Worm (Caenorhabditis elegans) whole organism, L1 larva: ENCODE data around the gene tsp-18.

Source experiments
- C04F5.9 ChIP-seq: sonication (generic microtip); optimal IDR thresholded peaks from 2 replicates; lab custom pipeline; 2016; ENCODE audit warnings: missing genetic modification characterization, missing compliant biosample characterization
- C16A3.4 ChIP-seq: fragments of 150-350 bp; optimal IDR thresholded peaks from 2 replicates; lab custom pipeline; 2014; ENCODE audit warnings: missing biosample characterization, missing genetic modification characterization
- aly-2 ChIP-seq: fragments of 150-350 bp; optimal IDR thresholded peaks from 2 replicates; lab custom pipeline; 2014; ENCODE audit warnings: missing biosample characterization, missing genetic modification characterization
- blmp-1 ChIP-seq: fragments of 150-350 bp; optimal IDR thresholded peaks from 2 replicates; lab custom pipeline; 2014; ENCODE audit warnings: missing biosample characterization, missing genetic modification characterization
- ceh-8 ChIP-seq: fragments of 200-800 bp; sonication (Bioruptor generic); optimal IDR thresholded peaks from 2 replicates; lab custom pipeline; 2018; ENCODE audit warnings: mild to moderate bottlenecking, missing genetic modification characterization, moderate library complexity, missing compliant biosample characterization
- ceh-82 ChIP-seq, 3 experiments: fragments of 150-350 bp in 1 of 3; sonication (generic microtip) in 2 of 3; optimal IDR thresholded peaks; 2 replicates each; lab custom pipeline; 2014 to 2017; ENCODE audit warnings: missing biosample characterization in 3 of 3, missing genetic modification characterization in 3 of 3
- ceh-88 ChIP-seq: fragments of 200-800 bp; sonication (Bioruptor generic); IDR thresholded peaks from 2 replicates; pipeline ENCODE4 v1.3.6; 2022; ENCODE audit warnings: missing genetic modification characterization, missing compliant biosample characterization
- ces-1 ChIP-seq: fragments of 150-350 bp; optimal IDR thresholded peaks from 2 replicates; lab custom pipeline; 2014; ENCODE audit warnings: missing biosample characterization, missing genetic modification reagents, missing genetic modification characterization
- dpl-1 ChIP-seq, 3 experiments: fragments of 150-350 bp in 2 of 3; sonication (generic microtip) in 1 of 3; optimal IDR thresholded peaks; 2 replicates each; lab custom pipeline; 2014 to 2017; ENCODE audit warnings: missing biosample characterization in 3 of 3, missing genetic modification characterization in 3 of 3, missing genetic modification reagents in 3 of 3
- dsc-1 ChIP-seq: sonication (generic microtip); optimal IDR thresholded peaks from 2 replicates; lab custom pipeline; 2016; ENCODE audit warnings: mild to moderate bottlenecking, missing genetic modification characterization, missing compliant biosample characterization
- efl-1 ChIP-seq, 4 experiments: fragments of 150-350 bp; optimal IDR thresholded peaks in 3 of 4; peaks in 1 of 4; 1 replicate in 1 of 4; 2 replicates in 3 of 4; lab custom pipeline; 2014; ENCODE audit warnings: missing biosample characterization in 2 of 4, missing genetic modification characterization in 2 of 4, missing genetic modification reagents in 2 of 4
- efl-3 ChIP-seq: fragments of 200-800 bp; sonication (Bioruptor generic); optimal IDR thresholded peaks from 2 replicates; lab custom pipeline; 2018; ENCODE audit warnings: mild to moderate bottlenecking, missing genetic modification characterization, missing compliant biosample characterization
- egl-27 ChIP-seq, 2 experiments: fragments of 150-350 bp in 1 of 2; sonication (generic microtip); optimal IDR thresholded peaks; 3 replicates each; lab custom pipeline; 2017 to 2018; ENCODE audit warnings: missing biosample characterization in 2 of 2, missing genetic modification characterization in 2 of 2, missing genetic modification reagents in 2 of 2
- elt-3 ChIP-seq, 6 experiments: fragments of 150-350 bp in 1 of 6; sonication (generic microtip); optimal IDR thresholded peaks; 2 replicates each; lab custom pipeline; 2017 to 2018; ENCODE audit warnings: missing biosample characterization in 6 of 6, missing genetic modification characterization in 6 of 6, inconsistent platforms in 1 of 6
- fkh-10 ChIP-seq: sonication (generic microtip); optimal IDR thresholded peaks from 2 replicates; lab custom pipeline; 2017; ENCODE audit warnings: missing biosample characterization, missing genetic modification reagents, missing genetic modification characterization
- fkh-8 ChIP-seq: sonication (generic microtip); optimal IDR thresholded peaks from 2 replicates; lab custom pipeline; 2016; ENCODE audit warnings: mild to moderate bottlenecking, missing genetic modification characterization, missing compliant biosample characterization
- fos-1 ChIP-seq: fragments of 150-350 bp; optimal IDR thresholded peaks from 2 replicates; lab custom pipeline; 2014; ENCODE audit warnings: missing biosample characterization, missing genetic modification characterization
- hlh-17 ChIP-seq: fragments of 200-800 bp; sonication (Bioruptor generic); optimal IDR thresholded peaks from 2 replicates; lab custom pipeline; 2018; ENCODE audit warnings: missing genetic modification characterization, mild to moderate bottlenecking, missing compliant biosample characterization, moderate library complexity, borderline replicate concordance
- hlh-4 ChIP-seq: sonication (generic microtip); optimal IDR thresholded peaks from 2 replicates; lab custom pipeline; 2016; ENCODE audit warnings: mild to moderate bottlenecking, missing genetic modification characterization, missing compliant biosample characterization
- isw-1 ChIP-seq: fragments of 200-800 bp; sonication (Bioruptor generic); IDR thresholded peaks from 2 replicates; pipeline ENCODE4 v1.3.6; 2022; ENCODE audit warnings: missing genetic modification characterization, missing compliant biosample characterization
- jun-1 ChIP-seq: fragments of 150-350 bp; optimal IDR thresholded peaks from 2 replicates; lab custom pipeline; 2014; ENCODE audit warnings: missing biosample characterization, missing genetic modification reagents, missing genetic modification characterization
- lin-13 ChIP-seq: fragments of 150-350 bp; optimal IDR thresholded peaks from 2 replicates; lab custom pipeline; 2014; ENCODE audit warnings: missing biosample characterization, missing genetic modification reagents, missing genetic modification characterization
- lin-14 ChIP-seq: fragments of 200-800 bp; sonication (Bioruptor generic); optimal IDR thresholded peaks from 2 replicates; lab custom pipeline; 2018; ENCODE audit warnings: mild to moderate bottlenecking, missing genetic modification characterization, moderate library complexity, missing compliant biosample characterization
- lin-15B ChIP-seq: fragments of 150-350 bp; sonication (generic microtip); optimal IDR thresholded peaks from 3 replicates; lab custom pipeline; 2014; ENCODE audit warnings: missing biosample characterization, missing genetic modification characterization
- lin-39 ChIP-seq: fragments of 150-350 bp; optimal IDR thresholded peaks from 2 replicates; lab custom pipeline; 2014; ENCODE audit warnings: missing biosample characterization, missing genetic modification reagents, missing genetic modification characterization
- lsy-2 ChIP-seq, 2 experiments: fragments of 150-350 bp; optimal IDR thresholded peaks; 2 replicates each; lab custom pipeline; 2014; ENCODE audit warnings: missing biosample characterization in 2 of 2, missing genetic modification characterization in 2 of 2
- nhr-11 ChIP-seq: fragments of 150-350 bp; optimal IDR thresholded peaks from 2 replicates; lab custom pipeline; 2014; ENCODE audit warnings: missing biosample characterization, missing genetic modification characterization
- nhr-12 ChIP-seq: sonication (generic microtip); optimal IDR thresholded peaks from 2 replicates; lab custom pipeline; 2017; ENCODE audit warnings: missing biosample characterization, missing genetic modification characterization
- nhr-237 ChIP-seq: fragments of 150-350 bp; optimal IDR thresholded peaks from 2 replicates; lab custom pipeline; 2014; ENCODE audit warnings: missing biosample characterization, missing genetic modification characterization
- nhr-28 ChIP-seq: fragments of 150-350 bp; optimal IDR thresholded peaks from 2 replicates; lab custom pipeline; 2014; ENCODE audit warnings: missing biosample characterization, missing genetic modification characterization
- nhr-47 ChIP-seq: sonication (generic microtip); optimal IDR thresholded peaks from 2 replicates; lab custom pipeline; 2016; ENCODE audit warnings: mild to moderate bottlenecking, missing genetic modification characterization, moderate library complexity, missing compliant biosample characterization
- nhr-71 ChIP-seq: sonication (generic microtip); optimal IDR thresholded peaks from 2 replicates; lab custom pipeline; 2016; ENCODE audit warnings: mild to moderate bottlenecking, missing genetic modification characterization, moderate library complexity, missing compliant biosample characterization
- nhr-90 ChIP-seq: sonication (generic microtip); optimal IDR thresholded peaks from 2 replicates; lab custom pipeline; 2016; ENCODE audit warnings: mild to moderate bottlenecking, missing genetic modification characterization, missing compliant biosample characterization; ENCODE audit not compliant: poor library complexity
- pax-3 ChIP-seq: fragments of 200-800 bp; sonication (Bioruptor generic); optimal IDR thresholded peaks from 2 replicates; lab custom pipeline; 2018; ENCODE audit warnings: mild to moderate bottlenecking, missing genetic modification characterization, moderate library complexity, missing compliant biosample characterization
- pqm-1 ChIP-seq: sonication (generic microtip); optimal IDR thresholded peaks from 3 replicates; lab custom pipeline; 2017; ENCODE audit warnings: missing biosample characterization, missing genetic modification characterization
- skn-1 ChIP-seq: fragments of 150-350 bp; optimal IDR thresholded peaks from 2 replicates; lab custom pipeline; 2014; ENCODE audit warnings: missing biosample characterization, missing genetic modification characterization
- snpc-4 ChIP-seq: fragments of 150-350 bp; optimal IDR thresholded peaks from 2 replicates; lab custom pipeline; 2014; ENCODE audit warnings: missing biosample characterization, missing genetic modification characterization
- unc-62 ChIP-seq: fragments of 150-350 bp; optimal IDR thresholded peaks from 2 replicates; lab custom pipeline; 2014; ENCODE audit warnings: missing biosample characterization, missing genetic modification reagents, missing genetic modification characterization
- unc-86 ChIP-seq: sonication (generic microtip); optimal IDR thresholded peaks from 2 replicates; lab custom pipeline; 2016; ENCODE audit warnings: missing genetic modification characterization, missing compliant biosample characterization
- unc-98 ChIP-seq: fragments of 200-800 bp; sonication (Bioruptor generic); IDR thresholded peaks from 2 replicates; pipeline ENCODE4 v1.3.6; 2022; ENCODE audit warnings: missing genetic modification characterization, missing compliant biosample characterization
- vab-15 ChIP-seq: sonication (generic microtip); optimal IDR thresholded peaks from 2 replicates; lab custom pipeline; 2017; ENCODE audit warnings: missing genotype, mild to moderate bottlenecking, missing genetic modification characterization, missing compliant biosample characterization
- xbp-1 ChIP-seq: sonication (generic microtip); optimal IDR thresholded peaks from 2 replicates; lab custom pipeline; 2016; ENCODE audit warnings: missing genetic modification characterization, missing compliant biosample characterization
- zag-1 ChIP-seq: fragments of 150-350 bp; optimal IDR thresholded peaks from 2 replicates; lab custom pipeline; 2014; ENCODE audit warnings: missing biosample characterization, missing genetic modification characterization
- zip-4 ChIP-seq: fragments of 200-800 bp; sonication (Bioruptor generic); optimal IDR thresholded peaks from 2 replicates; lab custom pipeline; 2018; ENCODE audit warnings: mild to moderate bottlenecking, missing genetic modification characterization, moderate library complexity, missing compliant biosample characterization
- ztf-4 ChIP-seq: fragments of 150-350 bp; optimal IDR thresholded peaks from 2 replicates; lab custom pipeline; 2014; ENCODE audit warnings: missing biosample characterization, missing genetic modification characterization

tsp-18 gene

DNA sequence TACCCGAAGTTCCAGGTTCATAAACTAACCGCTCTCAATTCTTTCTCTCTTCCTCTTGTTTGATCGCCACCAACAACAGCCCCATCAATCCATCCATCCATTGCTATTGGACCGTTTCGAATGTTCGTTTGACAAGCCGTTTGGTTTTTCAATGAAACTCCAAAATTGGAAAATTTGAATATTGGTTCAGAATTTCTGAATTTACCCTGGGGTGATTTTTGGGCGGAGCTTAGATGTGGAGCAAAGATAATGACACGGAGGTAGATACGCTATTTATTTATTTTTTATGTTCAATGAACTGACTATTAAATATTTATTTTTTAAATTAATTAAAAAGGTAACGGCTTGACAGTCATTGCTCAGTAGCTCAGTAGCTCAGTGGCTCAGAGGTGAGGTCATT, 39.9 kb downstream of the tsp-18 start, which contains the start of gene B0034.2:
TSS of gene B0034.2 (minus strand) at position 101 of the 400 bp plus-strand sequence.
- no peak for TF ChIP-seq nhr-28
- TF ChIP-seq nhr-47 (tag; lab: Kevin White, UChicago), result no peak
- no peak for TF ChIP-seq unc-98 (GFP tag; lab: Robert Waterston, UW)
- TF ChIP-seq fkh-10 (GFP tag; lab: Kevin White, UChicago), result no peak
- no peak for TF ChIP-seq nhr-237 (tag; lab: Kevin White, UChicago)
- TF ChIP-seq snpc-4 (tag; lab: Kevin White, UChicago), result no peak

DNA sequence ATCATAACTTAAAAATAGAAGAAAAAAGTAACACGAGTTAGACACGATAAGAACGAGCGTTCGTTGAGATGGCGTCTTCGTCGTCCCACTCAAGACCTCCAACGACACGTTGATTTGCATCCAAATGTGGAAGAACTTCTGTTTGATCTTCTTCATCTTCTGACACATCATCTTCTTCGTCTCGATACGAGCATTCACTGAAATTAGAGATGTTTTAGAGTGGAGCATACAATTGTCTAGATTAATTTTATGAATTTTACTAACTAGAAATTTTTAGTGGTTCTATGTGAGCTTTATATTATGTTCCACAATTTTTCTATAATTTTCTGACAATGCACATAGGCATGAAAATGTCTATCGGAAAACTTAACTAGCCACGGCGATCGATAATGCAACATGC, 41.5 kb downstream of the tsp-18 start:
- TF ChIP-seq elt-3 (tag; optimal IDR thresholded peaks at IDR 0.05; lab: Kevin White, UChicago), result no peak
- no peak for TF ChIP-seq ceh-82 (tag; optimal IDR thresholded peaks at IDR 0.05; lab: Kevin White, UChicago)
- no peak for TF ChIP-seq dpl-1 (GFP tag; optimal IDR thresholded peaks at IDR 0.05; lab: Kevin White, UChicago)
- no peak for TF ChIP-seq efl-1 (optimal IDR thresholded peaks at IDR 0.05; lab: Kevin White, UChicago)
- peak in 1 of 2 experiments; percentile 83 for TF ChIP-seq efl-1 (GFP tag; optimal IDR thresholded peaks at IDR 0.05 in 1 of 2; lab: Kevin White, UChicago)
- TF ChIP-seq jun-1 (tag; lab: Kevin White, UChicago), result no peak
- TF ChIP-seq, all 84 proteins: peak for 1

DNA sequence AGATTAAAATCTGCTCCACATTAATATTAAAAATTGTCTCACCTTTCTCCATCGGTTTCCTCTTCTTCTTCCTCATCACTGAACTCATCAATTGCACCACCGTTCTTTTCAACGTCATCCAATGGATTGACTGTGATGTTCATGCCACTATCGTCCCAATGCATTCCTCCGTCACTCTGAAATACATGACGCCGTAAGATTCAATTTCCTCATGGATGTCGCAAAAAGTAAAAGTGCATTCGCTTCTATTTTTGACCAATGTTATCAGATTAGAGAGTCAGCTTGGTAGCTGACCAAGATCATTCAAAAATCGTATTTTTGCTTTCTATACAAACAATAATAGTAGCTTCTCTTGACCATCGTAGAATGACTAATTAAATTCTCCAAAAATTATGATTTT, 42.1 kb downstream of the tsp-18 start:
- TF ChIP-seq ceh-8 (GFP tag; lab: Kevin White, UChicago), result no peak
- no peak for TF ChIP-seq lin-39
- TF ChIP-seq fkh-10 (GFP tag; lab: Kevin White, UChicago), result peak; percentile 70

DNA sequence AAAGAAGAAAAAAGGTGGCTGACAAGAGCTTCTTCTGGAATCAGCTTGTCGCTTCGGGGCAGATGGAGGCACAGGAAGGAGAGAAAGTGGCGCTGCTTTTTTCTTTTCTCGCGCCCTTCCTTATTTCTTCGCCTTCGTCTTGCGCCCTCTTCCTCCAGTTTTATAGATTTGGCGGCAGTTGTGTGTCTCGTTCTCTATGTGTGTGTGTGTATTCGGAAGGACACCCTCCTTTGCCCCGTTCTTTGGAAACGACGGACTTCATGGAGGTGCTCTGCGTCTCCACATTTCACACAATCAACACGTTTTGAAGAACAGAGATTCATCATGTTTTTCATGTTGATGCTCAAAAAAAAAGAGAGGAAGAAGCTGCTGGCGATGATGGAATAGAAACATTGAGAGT, 44.3 kb downstream of the tsp-18 start:
- TF ChIP-seq unc-62 (GFP tag; lab: Kevin White, UChicago), result no peak
- TF ChIP-seq nhr-11 (tag; lab: Kevin White, UChicago), result no peak
- no peak for TF ChIP-seq efl-3 (GFP tag; lab: Kevin White, UChicago)
- no peak for TF ChIP-seq jun-1 (tag; lab: Kevin White, UChicago)
- no peak for TF ChIP-seq hlh-4 (tag; lab: Kevin White, UChicago)
- no peak for TF ChIP-seq pax-3 (tag; lab: Kevin White, UChicago)
- no peak for TF ChIP-seq snpc-4 (tag; lab: Kevin White, UChicago)
- TF ChIP-seq zag-1, result no peak
- peak in 1 of 2 experiments; percentile 3 for TF ChIP-seq lsy-2 (tag; optimal IDR thresholded peaks at IDR 0.05; lab: Kevin White, UChicago)
- TF ChIP-seq ceh-88 (GFP tag; lab: Robert Waterston, UW), result no peak
- TF ChIP-seq egl-27 (tag; optimal IDR thresholded peaks at IDR 0.05; lab: Kevin White, UChicago), result no peak
- peak; percentile 38 for TF ChIP-seq fkh-8
- TF ChIP-seq nhr-90 (tag; lab: Kevin White, UChicago), result no peak
- no peak for TF ChIP-seq nhr-47 (tag; lab: Kevin White, UChicago)
- no peak for TF ChIP-seq vab-15 (tag; lab: Kevin White, UChicago)
- no peak for TF ChIP-seq ztf-4 (tag; lab: Kevin White, UChicago)
- TF ChIP-seq lin-14 (GFP tag; lab: Kevin White, UChicago), result peak; percentile 84
- TF ChIP-seq fos-1, result no peak
- TF ChIP-seq nhr-12, result no peak
- TF ChIP-seq zip-4 (GFP tag; lab: Kevin White, UChicago), result no peak
- TF ChIP-seq dpl-1 (GFP tag; optimal IDR thresholded peaks at IDR 0.05; lab: Kevin White, UChicago), result no peak
- no peak for TF ChIP-seq C04F5.9
- no peak for TF ChIP-seq lin-13 (GFP tag; lab: Kevin White, UChicago)
- peak; percentile 8 for TF ChIP-seq nhr-71 (tag; lab: Kevin White, UChicago)
- TF ChIP-seq skn-1 (tag; lab: Kevin White, UChicago), result no peak
- TF ChIP-seq isw-1, result no peak
- peak; percentile 21 for TF ChIP-seq fkh-10 (GFP tag; lab: Kevin White, UChicago)
- no peak for TF ChIP-seq unc-98 (GFP tag; lab: Robert Waterston, UW)
- TF ChIP-seq blmp-1, result no peak
- no peak for TF ChIP-seq hlh-17 (GFP tag; lab: Kevin White, UChicago)
- no peak for TF ChIP-seq lin-15B (tag; lab: Kevin White, UChicago)
- TF ChIP-seq ceh-82 (tag; optimal IDR thresholded peaks at IDR 0.05; lab: Kevin White, UChicago), result peak in 1 of 3 experiments; percentile 20
- TF ChIP-seq xbp-1 (tag; lab: Kevin White, UChicago), result no peak
- TF ChIP-seq pqm-1 (tag; lab: Kevin White, UChicago), result no peak
- TF ChIP-seq unc-86 (tag; lab: Kevin White, UChicago), result no peak
- no peak for TF ChIP-seq ces-1 (GFP tag; lab: Kevin White, UChicago)
- TF ChIP-seq aly-2 (tag; lab: Kevin White, UChicago), result no peak
- no peak for TF ChIP-seq C16A3.4 (tag; lab: Kevin White, UChicago)
- TF ChIP-seq nhr-237 (tag; lab: Kevin White, UChicago), result no peak
- TF ChIP-seq dsc-1 (tag; lab: Kevin White, UChicago), result peak; percentile 27
